Worm (Caenorhabditis elegans) whole organism, L3 larva: ENCODE data around the gene srx-60.

Source experiments
- R02D3.7 ChIP-seq: fragments of 150-350 bp; optimal IDR thresholded peaks from 2 replicates; lab custom pipeline; 2014; ENCODE audit warnings: missing biosample characterization, missing genetic modification characterization
- aly-2 ChIP-seq: fragments of 150-350 bp; optimal IDR thresholded peaks from 2 replicates; lab custom pipeline; 2014; ENCODE audit warnings: missing biosample characterization, missing genetic modification characterization
- ceh-16 ChIP-seq: sonication (generic microtip); optimal IDR thresholded peaks from 2 replicates; lab custom pipeline; 2017; ENCODE audit warnings: missing biosample characterization, missing genetic modification characterization
- ceh-28 ChIP-seq: fragments of 150-350 bp; optimal IDR thresholded peaks from 2 replicates; lab custom pipeline; 2014; ENCODE audit warnings: missing biosample characterization, missing genetic modification reagents, missing genetic modification characterization
- ceh-82 ChIP-seq: fragments of 150-350 bp; optimal IDR thresholded peaks from 2 replicates; lab custom pipeline; 2014; ENCODE audit warnings: missing biosample characterization, missing genetic modification characterization
- ceh-9 ChIP-seq: sonication (generic microtip); optimal IDR thresholded peaks from 2 replicates; lab custom pipeline; 2018; ENCODE audit warnings: missing biosample characterization, missing genetic modification characterization
- daf-12 ChIP-seq: fragments of 150-350 bp; optimal IDR thresholded peaks from 2 replicates; lab custom pipeline; 2014; ENCODE audit warnings: missing biosample characterization, missing genetic modification reagents, missing genetic modification characterization
- egl-27 ChIP-seq: sonication (generic microtip); optimal IDR thresholded peaks from 4 replicates; lab custom pipeline; 2017; ENCODE audit warnings: missing biosample characterization, missing genetic modification reagents, missing genetic modification characterization
- egl-5 ChIP-seq: fragments of 150-350 bp; optimal IDR thresholded peaks from 2 replicates; lab custom pipeline; 2017; ENCODE audit warnings: missing biosample characterization, missing genetic modification reagents, missing genetic modification characterization, inconsistent platforms
- eor-1 ChIP-seq, 2 experiments: fragments of 150-350 bp; optimal IDR thresholded peaks; 2 replicates each; lab custom pipeline; 2014 to 2018; ENCODE audit warnings: missing biosample characterization in 2 of 2, missing genetic modification characterization in 2 of 2
- fkh-2 ChIP-seq: fragments of 150-350 bp; optimal IDR thresholded peaks from 2 replicates; lab custom pipeline; 2014; ENCODE audit warnings: missing biosample characterization, missing genetic modification reagents, missing genetic modification characterization
- fos-1 ChIP-seq: fragments of 150-350 bp; optimal IDR thresholded peaks from 2 replicates; lab custom pipeline; 2014; ENCODE audit warnings: missing biosample characterization, missing genetic modification characterization
- hmg-11 ChIP-seq: sonication (generic microtip); optimal IDR thresholded peaks from 2 replicates; lab custom pipeline; 2016; ENCODE audit warnings: missing genetic modification characterization, missing compliant biosample characterization
- jun-1 ChIP-seq: fragments of 150-350 bp; optimal IDR thresholded peaks from 2 replicates; lab custom pipeline; 2014; ENCODE audit warnings: missing biosample characterization, missing genetic modification reagents, missing genetic modification characterization
- lin-15B ChIP-seq: fragments of 150-350 bp; optimal IDR thresholded peaks from 2 replicates; lab custom pipeline; 2014; ENCODE audit warnings: missing biosample characterization, missing genetic modification characterization
- lin-39 ChIP-seq: fragments of 150-350 bp; optimal IDR thresholded peaks from 2 replicates; lab custom pipeline; 2018; ENCODE audit warnings: missing biosample characterization, missing genetic modification reagents, missing genetic modification characterization
- lsy-12 ChIP-seq: sonication (generic microtip); optimal IDR thresholded peaks from 2 replicates; lab custom pipeline; 2016; ENCODE audit warnings: mild to moderate bottlenecking, missing genetic modification characterization, missing compliant biosample characterization
- mml-1 ChIP-seq: fragments of 150-350 bp; sonication (generic microtip); optimal IDR thresholded peaks from 3 replicates; lab custom pipeline; 2014; ENCODE audit warnings: missing biosample characterization, missing genetic modification characterization
- nfya-1 ChIP-seq: sonication (generic microtip); optimal IDR thresholded peaks from 2 replicates; lab custom pipeline; 2017; ENCODE audit warnings: missing genetic modification characterization, mild to moderate bottlenecking, missing compliant biosample characterization, antibody characterized with exemption, moderate library complexity; ENCODE audit not compliant: insufficient read depth
- nhr-11 ChIP-seq: fragments of 150-350 bp; optimal IDR thresholded peaks from 2 replicates; lab custom pipeline; 2014; ENCODE audit warnings: missing biosample characterization, missing genetic modification characterization
- nhr-23 ChIP-seq: fragments of 150-350 bp; optimal IDR thresholded peaks from 2 replicates; lab custom pipeline; 2014; ENCODE audit warnings: missing biosample characterization, missing genetic modification reagents, missing genetic modification characterization
- nhr-237 ChIP-seq: fragments of 150-350 bp; optimal IDR thresholded peaks from 2 replicates; lab custom pipeline; 2014; ENCODE audit warnings: missing biosample characterization, missing genetic modification characterization
- nhr-25 ChIP-seq: sonication (generic microtip); optimal IDR thresholded peaks from 2 replicates; lab custom pipeline; 2017; ENCODE audit warnings: missing biosample characterization, missing genetic modification characterization
- nhr-28 ChIP-seq: fragments of 150-350 bp; optimal IDR thresholded peaks from 2 replicates; lab custom pipeline; 2014; ENCODE audit warnings: missing biosample characterization, missing genetic modification characterization
- nhr-43 ChIP-seq: sonication (generic microtip); optimal IDR thresholded peaks from 2 replicates; lab custom pipeline; 2016; ENCODE audit warnings: mild to moderate bottlenecking, missing genetic modification characterization, missing compliant biosample characterization; ENCODE audit not compliant: poor library complexity, severe bottlenecking
- nhr-67 ChIP-seq: fragments of 150-350 bp; optimal IDR thresholded peaks from 2 replicates; lab custom pipeline; 2014; ENCODE audit warnings: missing biosample characterization, missing genetic modification characterization
- nhr-76 ChIP-seq: fragments of 150-350 bp; sonication (generic microtip); optimal IDR thresholded peaks from 5 replicates; lab custom pipeline; 2014; ENCODE audit warnings: missing biosample characterization, missing genetic modification characterization
- nhr-77 ChIP-seq: fragments of 150-350 bp; optimal IDR thresholded peaks from 2 replicates; lab custom pipeline; 2014; ENCODE audit warnings: missing biosample characterization, missing genetic modification characterization
- pha-4 ChIP-seq: fragments of 150-350 bp; optimal IDR thresholded peaks from 2 replicates; lab custom pipeline; 2014; ENCODE audit warnings: missing biosample characterization, missing genetic modification reagents, missing genetic modification characterization
- sea-2 ChIP-seq: fragments of 150-350 bp; sonication (generic microtip); optimal IDR thresholded peaks from 4 replicates; lab custom pipeline; 2014; ENCODE audit warnings: missing biosample characterization, missing genetic modification reagents, missing genetic modification characterization
- skn-1 ChIP-seq: fragments of 150-350 bp; optimal IDR thresholded peaks from 2 replicates; lab custom pipeline; 2014; ENCODE audit warnings: missing biosample characterization, missing genetic modification characterization
- tbx-2 ChIP-seq: sonication (generic microtip); optimal IDR thresholded peaks from 2 replicates; lab custom pipeline; 2016; ENCODE audit warnings: mild to moderate bottlenecking, missing genetic modification characterization, missing compliant biosample characterization
- unc-39 ChIP-seq: sonication (generic microtip); optimal IDR thresholded peaks from 4 replicates; lab custom pipeline; 2017; ENCODE audit warnings: missing biosample characterization, missing genetic modification characterization
- unc-62 ChIP-seq: fragments of 150-350 bp; sonication (generic microtip); optimal IDR thresholded peaks from 4 replicates; lab custom pipeline; 2014; ENCODE audit warnings: missing biosample characterization, missing genetic modification reagents, missing genetic modification characterization
- zag-1 ChIP-seq: fragments of 150-350 bp; optimal IDR thresholded peaks from 2 replicates; lab custom pipeline; 2014; ENCODE audit warnings: missing biosample characterization, missing genetic modification characterization
- ztf-11 ChIP-seq: fragments of 150-350 bp; optimal IDR thresholded peaks from 2 replicates; lab custom pipeline; 2014; ENCODE audit warnings: missing biosample characterization, missing genetic modification characterization

srx-60 gene

DNA sequence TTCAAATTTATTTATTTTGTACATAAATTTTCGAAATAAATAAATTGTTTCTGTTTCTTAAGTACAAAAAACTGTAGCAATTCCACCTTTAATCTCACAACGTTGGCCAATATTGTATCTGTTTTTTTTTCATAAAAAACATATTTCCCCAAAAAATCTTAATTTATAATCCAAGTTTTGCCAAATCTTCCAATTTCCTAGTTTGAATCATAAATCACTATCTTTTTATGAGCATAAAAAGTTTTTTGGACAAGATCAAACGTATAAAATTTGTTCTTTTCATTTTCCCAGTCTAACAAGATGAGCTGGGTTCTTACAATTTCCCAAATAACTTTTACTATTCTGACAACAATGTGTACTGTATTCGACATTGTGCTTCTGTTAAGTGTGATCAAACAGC, 19.5 kb downstream of the srx-60 start, which contains the start of gene srxa-4:
Gene srxa-4, plus strand, starts transcription at position 301 of the 400 bp plus-strand sequence.
- TF ChIP-seq skn-1 (tag; lab: Kevin White, UChicago) (no peak), zag-1 (no peak), eor-1 (tag; optimal IDR thresholded peaks at IDR 0.05; lab: Kevin White, UChicago) (no peak), lin-15B (tag; lab: Kevin White, UChicago) (no peak), nfya-1 (tag; lab: Kevin White, UChicago) (no peak), tbx-2 (tag; lab: Kevin White, UChicago) (no peak), egl-5 (tag; lab: Kevin White, UChicago) (no peak), ceh-9 (tag; lab: Kevin White, UChicago) (no peak), mml-1 (tag; lab: Kevin White, UChicago) (no peak), pha-4 (tag; lab: Kevin White, UChicago) (no peak), jun-1 (tag; lab: Kevin White, UChicago) (no peak), nhr-76 (no peak), nhr-28 (tag; lab: Kevin White, UChicago) (no peak), aly-2 (tag; lab: Kevin White, UChicago) (no peak), sea-2 (GFP tag; lab: Kevin White, UChicago) (no peak), ceh-82 (tag; lab: Kevin White, UChicago) (no peak)

ce11 chrV:7424336-7424735, 23.6 kb downstream of the srx-60 start, which contains the start of gene F18E3.10:
TSS of gene F18E3.10 (minus strand) at chrV:7424436.
- TF ChIP-seq nhr-77 (no peak), mml-1 (tag; lab: Kevin White, UChicago) (no peak), unc-62 (no peak), R02D3.7 (tag; lab: Kevin White, UChicago) (no peak), nhr-67 (tag; lab: Kevin White, UChicago) (no peak), daf-12 (tag; lab: Kevin White, UChicago) (no peak), lin-39 (tag; lab: Kevin White, UChicago) (no peak), egl-27 (tag; lab: Kevin White, UChicago) (no peak), skn-1 (tag; lab: Kevin White, UChicago) (no peak), unc-39 (tag; lab: Kevin White, UChicago) (no peak), nhr-28 (tag; lab: Kevin White, UChicago) (no peak), eor-1 (tag; optimal IDR thresholded peaks at IDR 0.05; lab: Kevin White, UChicago) (no peak)

- no peak for TF ChIP-seq eor-1 (tag; optimal IDR thresholded peaks at IDR 0.05; lab: Kevin White, UChicago)
- TF ChIP-seq fkh-2 = no peak
Observed at ce11 chrV:7426594-7426993, 25.9 kb downstream of the srx-60 start, which contains the start of gene srw-68. TSS of gene srw-68 (minus strand) at chrV:7426694.

DNA sequence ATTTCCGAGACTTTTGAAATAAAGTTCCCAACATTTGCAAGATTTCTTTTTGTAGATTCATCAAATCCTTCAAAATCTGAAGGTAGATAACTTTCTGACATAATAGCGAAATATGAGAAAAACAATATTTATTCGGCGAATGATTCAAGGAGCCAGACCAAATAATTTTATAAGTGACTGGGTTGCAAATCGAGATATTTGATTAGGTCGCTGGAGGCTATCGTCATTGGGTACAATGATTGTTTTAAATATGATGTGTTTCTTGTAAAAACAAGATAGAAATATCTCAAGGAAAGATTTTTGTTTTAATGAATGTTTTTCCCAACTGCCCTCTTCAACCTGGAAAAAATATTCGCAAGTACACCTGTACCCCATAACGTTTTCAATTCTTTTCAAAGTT, 28.2 kb downstream of the srx-60 start, which contains the start of gene srw-69:
Gene srw-69, minus strand, starts transcription at position 101 of the 400 bp plus-strand sequence.
- no peak for TF ChIP-seq ceh-28 (tag; lab: Kevin White, UChicago)
- TF ChIP-seq ztf-11 (tag; lab: Kevin White, UChicago) = no peak
- no peak for TF ChIP-seq skn-1 (tag; lab: Kevin White, UChicago)
- no peak for TF ChIP-seq nhr-67 (tag; lab: Kevin White, UChicago)
- no peak for TF ChIP-seq eor-1 (tag; optimal IDR thresholded peaks at IDR 0.05; lab: Kevin White, UChicago)
- TF ChIP-seq nhr-28 (tag; lab: Kevin White, UChicago) = no peak
- no peak for TF ChIP-seq nhr-237 (tag; lab: Kevin White, UChicago)
- no peak for TF ChIP-seq unc-39 (tag; lab: Kevin White, UChicago)
- no peak for TF ChIP-seq fos-1 (tag; lab: Kevin White, UChicago)
- TF ChIP-seq lsy-12 (tag; lab: Kevin White, UChicago) = no peak
- TF ChIP-seq nhr-25 = no peak
- no peak for TF ChIP-seq egl-5 (tag; lab: Kevin White, UChicago)
- TF ChIP-seq zag-1 = no peak
- TF ChIP-seq nhr-11 (tag; lab: Kevin White, UChicago) = no peak
- no peak for TF ChIP-seq nhr-23 (tag; lab: Kevin White, UChicago)
- no peak for TF ChIP-seq ceh-16 (tag; lab: Kevin White, UChicago)

DNA sequence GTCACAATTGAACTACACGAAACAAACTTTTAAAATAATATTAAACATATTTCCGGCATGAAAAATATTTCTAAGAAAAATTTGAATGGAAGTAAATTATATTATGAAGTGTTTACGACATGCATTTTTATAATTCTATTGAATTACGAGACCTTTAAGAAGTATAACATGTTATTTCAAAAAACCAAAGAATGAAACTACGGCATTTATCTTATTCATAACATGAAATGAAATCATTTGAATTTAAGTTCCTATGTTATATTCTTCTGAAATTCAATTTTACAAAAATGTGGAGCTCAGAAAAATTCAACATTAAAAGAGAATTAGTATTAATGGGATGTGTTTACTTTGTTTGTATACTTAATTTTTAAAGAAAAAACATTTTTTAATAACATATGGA, 30.3 kb downstream of the srx-60 start, which contains the start of gene srw-71:
Gene srw-71, minus strand, starts transcription at position 101 of the 400 bp plus-strand sequence.
- TF ChIP-seq hmg-11 (no peak), egl-27 (tag; lab: Kevin White, UChicago) (no peak), pha-4 (tag; lab: Kevin White, UChicago) (no peak), nhr-43 (tag; lab: Kevin White, UChicago) (no peak)
